Worm (Caenorhabditis elegans) whole organism, L1 larva: ENCODE results near the gene ops-1.

ENCODE experiments used
- C04F5.9 ChIP-seq: sonication (generic microtip); optimal IDR thresholded peaks from 2 replicates; lab custom pipeline; 2016; ENCODE audit warnings: missing genetic modification characterization, missing compliant biosample characterization
- C16A3.4 ChIP-seq: fragments of 150-350 bp; optimal IDR thresholded peaks from 2 replicates; lab custom pipeline; 2014; ENCODE audit warnings: missing biosample characterization, missing genetic modification characterization
- F16B12.6 ChIP-seq: fragments of 150-350 bp; optimal IDR thresholded peaks from 2 replicates; lab custom pipeline; 2014; ENCODE audit warnings: missing biosample characterization, missing genetic modification characterization
- Y116A8C.19 ChIP-seq: sonication (generic microtip); optimal IDR thresholded peaks from 2 replicates; lab custom pipeline; 2016; ENCODE audit warnings: missing compliant biosample characterization, missing genetic modification characterization, borderline replicate concordance
- blmp-1 ChIP-seq: fragments of 150-350 bp; optimal IDR thresholded peaks from 2 replicates; lab custom pipeline; 2014; ENCODE audit warnings: missing biosample characterization, missing genetic modification characterization
- ceh-82 ChIP-seq, 3 experiments: fragments of 150-350 bp in 1 of 3; sonication (generic microtip) in 2 of 3; optimal IDR thresholded peaks; 2 replicates each; lab custom pipeline; 2014 to 2017; ENCODE audit warnings: missing biosample characterization in 3 of 3, missing genetic modification characterization in 3 of 3
- ceh-88 ChIP-seq: fragments of 200-800 bp; sonication (Bioruptor generic); IDR thresholded peaks from 2 replicates; pipeline ENCODE4 v1.3.6; 2022; ENCODE audit warnings: missing genetic modification characterization, missing compliant biosample characterization
- dpl-1 ChIP-seq, 3 experiments: fragments of 150-350 bp in 2 of 3; sonication (generic microtip) in 1 of 3; optimal IDR thresholded peaks; 2 replicates each; lab custom pipeline; 2014 to 2017; ENCODE audit warnings: missing biosample characterization in 3 of 3, missing genetic modification characterization in 3 of 3, missing genetic modification reagents in 3 of 3
- dsc-1 ChIP-seq: sonication (generic microtip); optimal IDR thresholded peaks from 2 replicates; lab custom pipeline; 2016; ENCODE audit warnings: mild to moderate bottlenecking, missing genetic modification characterization, missing compliant biosample characterization
- efl-1 ChIP-seq, 4 experiments: fragments of 150-350 bp; optimal IDR thresholded peaks in 3 of 4; peaks in 1 of 4; 1 replicate in 1 of 4; 2 replicates in 3 of 4; lab custom pipeline; 2014; ENCODE audit warnings: missing biosample characterization in 2 of 4, missing genetic modification characterization in 2 of 4, missing genetic modification reagents in 2 of 4
- egl-13 ChIP-seq: sonication (generic microtip); optimal IDR thresholded peaks from 2 replicates; lab custom pipeline; 2016; ENCODE audit warnings: missing genotype, missing genetic modification reagents, missing genetic modification characterization, missing compliant biosample characterization
- fkh-10 ChIP-seq: sonication (generic microtip); optimal IDR thresholded peaks from 2 replicates; lab custom pipeline; 2017; ENCODE audit warnings: missing biosample characterization, missing genetic modification reagents, missing genetic modification characterization
- fkh-8 ChIP-seq: sonication (generic microtip); optimal IDR thresholded peaks from 2 replicates; lab custom pipeline; 2016; ENCODE audit warnings: mild to moderate bottlenecking, missing genetic modification characterization, missing compliant biosample characterization
- grh-1 ChIP-seq: fragments of 200-800 bp; sonication (Bioruptor generic); IDR thresholded peaks from 2 replicates; pipeline ENCODE4 v1.3.6; 2022; ENCODE audit warnings: missing genetic modification reagents, missing genetic modification characterization, missing compliant biosample characterization
- hlh-4 ChIP-seq: sonication (generic microtip); optimal IDR thresholded peaks from 2 replicates; lab custom pipeline; 2016; ENCODE audit warnings: mild to moderate bottlenecking, missing genetic modification characterization, missing compliant biosample characterization
- hpl-2 ChIP-seq: fragments of 150-350 bp; optimal IDR thresholded peaks from 2 replicates; lab custom pipeline; 2014; ENCODE audit warnings: missing biosample characterization, missing genetic modification reagents, missing genetic modification characterization
- irx-1 ChIP-seq: sonication (generic microtip); optimal IDR thresholded peaks from 2 replicates; lab custom pipeline; 2016; ENCODE audit warnings: missing genetic modification characterization, missing compliant biosample characterization
- lin-15B ChIP-seq: fragments of 150-350 bp; sonication (generic microtip); optimal IDR thresholded peaks from 3 replicates; lab custom pipeline; 2014; ENCODE audit warnings: missing biosample characterization, missing genetic modification characterization
- lsy-2 ChIP-seq, 2 experiments: fragments of 150-350 bp; optimal IDR thresholded peaks; 2 replicates each; lab custom pipeline; 2014; ENCODE audit warnings: missing biosample characterization in 2 of 2, missing genetic modification characterization in 2 of 2
- mab-9 ChIP-seq: fragments of 200-800 bp; sonication (Bioruptor generic); IDR thresholded peaks from 2 replicates; pipeline ENCODE4 v1.3.6; 2022; ENCODE audit warnings: missing genetic modification reagents, missing genetic modification characterization, missing compliant biosample characterization
- nhr-19 ChIP-seq: fragments of 200-800 bp; sonication (Bioruptor generic); conservative IDR thresholded peaks from 2 replicates; pipeline ENCODE4 v1.3.6; 2022; ENCODE audit warnings: missing genetic modification characterization, missing compliant biosample characterization
- nhr-237 ChIP-seq: fragments of 150-350 bp; optimal IDR thresholded peaks from 2 replicates; lab custom pipeline; 2014; ENCODE audit warnings: missing biosample characterization, missing genetic modification characterization
- nhr-47 ChIP-seq: sonication (generic microtip); optimal IDR thresholded peaks from 2 replicates; lab custom pipeline; 2016; ENCODE audit warnings: mild to moderate bottlenecking, missing genetic modification characterization, moderate library complexity, missing compliant biosample characterization
- nhr-71 ChIP-seq: sonication (generic microtip); optimal IDR thresholded peaks from 2 replicates; lab custom pipeline; 2016; ENCODE audit warnings: mild to moderate bottlenecking, missing genetic modification characterization, moderate library complexity, missing compliant biosample characterization
- nhr-84 ChIP-seq: sonication (generic microtip); optimal IDR thresholded peaks from 2 replicates; lab custom pipeline; 2017; ENCODE audit warnings: missing biosample characterization, missing genetic modification characterization
- nhr-85 ChIP-seq: sonication (generic microtip); peaks from one replicate; lab custom pipeline; 2016; ENCODE audit warnings: missing genetic modification characterization, inconsistent platforms, missing compliant biosample characterization
- pax-3 ChIP-seq: fragments of 200-800 bp; sonication (Bioruptor generic); optimal IDR thresholded peaks from 2 replicates; lab custom pipeline; 2018; ENCODE audit warnings: mild to moderate bottlenecking, missing genetic modification characterization, moderate library complexity, missing compliant biosample characterization
- pqm-1 ChIP-seq: sonication (generic microtip); optimal IDR thresholded peaks from 3 replicates; lab custom pipeline; 2017; ENCODE audit warnings: missing biosample characterization, missing genetic modification characterization
- snu-23 ChIP-seq: sonication (generic microtip); optimal IDR thresholded peaks from 2 replicates; lab custom pipeline; 2016; ENCODE audit warnings: missing genetic modification characterization, missing compliant biosample characterization
- sup-37 ChIP-seq: fragments of 200-800 bp; sonication (Bioruptor generic); optimal IDR thresholded peaks from 2 replicates; lab custom pipeline; 2018; ENCODE audit warnings: mild to moderate bottlenecking, missing genetic modification characterization, missing compliant biosample characterization
- swsn-7 ChIP-seq: sonication (generic microtip); optimal IDR thresholded peaks from 2 replicates; lab custom pipeline; 2016; ENCODE audit warnings: missing genetic modification characterization, missing compliant biosample characterization
- tbx-2 ChIP-seq: sonication (generic microtip); optimal IDR thresholded peaks from 2 replicates; lab custom pipeline; 2016; ENCODE audit warnings: missing genetic modification characterization, missing compliant biosample characterization
- unc-130 ChIP-seq: fragments of 150-350 bp; optimal IDR thresholded peaks from 2 replicates; lab custom pipeline; 2017; ENCODE audit warnings: missing biosample characterization, missing genetic modification characterization, inconsistent platforms
- unc-86 ChIP-seq: sonication (generic microtip); optimal IDR thresholded peaks from 2 replicates; lab custom pipeline; 2016; ENCODE audit warnings: missing genetic modification characterization, missing compliant biosample characterization
- zag-1 ChIP-seq: fragments of 150-350 bp; optimal IDR thresholded peaks from 2 replicates; lab custom pipeline; 2014; ENCODE audit warnings: missing biosample characterization, missing genetic modification characterization
- ztf-11 ChIP-seq, 2 experiments: sonication (generic microtip); optimal IDR thresholded peaks; 2 replicates each; lab custom pipeline; 2016 to 2017; ENCODE audit warnings: missing genetic modification characterization in 2 of 2, missing biosample characterization in 1 of 2, missing compliant biosample characterization in 1 of 2

ops-1 gene

DNA sequence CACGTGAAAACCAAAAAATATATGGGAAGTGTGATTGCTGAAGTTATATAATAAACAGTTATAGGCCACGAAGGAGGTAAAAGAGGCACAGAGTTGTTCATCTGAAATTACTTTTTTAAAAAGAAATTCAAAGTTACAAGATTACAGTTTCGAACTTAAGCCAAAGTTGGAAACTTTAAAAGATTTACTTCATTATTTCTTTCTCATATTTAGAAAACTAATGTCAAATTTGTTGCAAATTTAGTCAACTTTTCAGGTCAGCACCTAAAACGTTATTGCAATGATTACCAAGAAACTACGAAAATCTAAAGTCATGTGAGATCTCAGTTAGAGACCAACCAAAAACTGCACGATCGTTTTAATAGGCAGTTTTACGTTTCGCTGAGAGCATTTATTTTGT, 19.5 kb upstream of the ops-1 start, which contains the start of gene srv-25:
srv-25 (minus strand) TSS at position 101 of the 400 bp plus-strand sequence.
- TF ChIP-seq pqm-1: no peak
- no peak for TF ChIP-seq fkh-10
- TF ChIP-seq Y116A8C.19: no peak
- TF ChIP-seq egl-13: no peak
- no peak for TF ChIP-seq ceh-82 (tag; optimal IDR thresholded peaks at IDR 0.05; lab: Kevin White, UChicago)
- TF ChIP-seq sup-37: no peak
- TF ChIP-seq mab-9 (GFP tag; lab: Robert Waterston, UW): no peak
- TF ChIP-seq nhr-85 (tag; lab: Kevin White, UChicago): no peak
- TF ChIP-seq blmp-1 (tag; lab: Kevin White, UChicago): no peak

DNA sequence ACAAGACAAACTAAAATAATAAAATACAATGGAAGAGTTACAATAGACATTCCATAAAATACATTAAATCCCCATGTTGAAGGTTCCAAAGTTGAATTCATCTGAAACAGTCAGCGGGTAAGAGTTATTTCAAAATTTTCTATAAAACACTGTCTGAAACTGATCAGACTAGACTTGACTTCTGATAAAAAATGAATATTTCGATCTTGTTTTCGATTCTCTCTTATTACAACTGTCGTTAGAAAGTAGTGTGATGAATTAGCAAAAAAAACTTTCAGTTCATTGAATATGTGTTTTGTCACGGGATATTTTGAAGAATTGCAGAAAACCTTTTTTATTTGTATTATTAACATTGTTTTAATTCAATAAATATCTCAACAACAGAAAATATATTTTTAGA, 17.6 kb upstream of the ops-1 start, which contains the start of gene srv-26:
srv-26 (minus strand) TSS at position 101 of the 400 bp plus-strand sequence.
- TF ChIP-seq lsy-2 (tag; optimal IDR thresholded peaks at IDR 0.05; lab: Kevin White, UChicago): no peak
- TF ChIP-seq efl-1 (optimal IDR thresholded peaks at IDR 0.05; lab: Kevin White, UChicago): no peak
- TF ChIP-seq efl-1 (GFP tag; optimal IDR thresholded peaks at IDR 0.05 in 1 of 2; lab: Kevin White, UChicago): peak in 1 of 2 experiments; percentile 48

DNA sequence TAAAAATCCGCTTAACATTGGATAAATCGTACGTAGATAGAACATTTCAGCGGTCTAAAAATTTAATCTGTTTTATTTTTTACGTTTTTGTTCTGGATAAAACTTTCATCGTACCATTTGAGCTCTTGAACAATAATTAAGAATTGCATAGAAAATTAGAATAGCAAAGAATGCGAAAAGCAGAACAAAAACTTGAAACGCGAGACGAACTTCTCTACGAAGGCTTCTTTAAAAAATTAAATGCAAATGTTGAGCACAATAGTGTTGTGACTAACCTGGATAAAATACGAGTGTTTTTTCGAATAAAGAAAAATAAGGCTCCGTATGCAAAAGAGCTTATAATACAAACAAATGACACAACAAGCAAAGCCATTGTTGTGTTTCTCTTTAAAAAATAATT, 15.3 kb upstream of the ops-1 start:
- no peak for TF ChIP-seq irx-1 (tag; lab: Kevin White, UChicago)
- TF ChIP-seq sup-37: no peak
- no peak for TF ChIP-seq ceh-88
- TF ChIP-seq tbx-2 (tag; lab: Kevin White, UChicago): no peak
- TF ChIP-seq nhr-84 (tag; lab: Kevin White, UChicago): no peak
- TF ChIP-seq lin-15B (tag; lab: Kevin White, UChicago): no peak
- no peak for TF ChIP-seq egl-13
- no peak for TF ChIP-seq nhr-237 (tag; lab: Kevin White, UChicago)
- no peak for TF ChIP-seq blmp-1 (tag; lab: Kevin White, UChicago)
- no peak for TF ChIP-seq unc-130
- TF ChIP-seq, all 84 proteins: peak for 0

DNA sequence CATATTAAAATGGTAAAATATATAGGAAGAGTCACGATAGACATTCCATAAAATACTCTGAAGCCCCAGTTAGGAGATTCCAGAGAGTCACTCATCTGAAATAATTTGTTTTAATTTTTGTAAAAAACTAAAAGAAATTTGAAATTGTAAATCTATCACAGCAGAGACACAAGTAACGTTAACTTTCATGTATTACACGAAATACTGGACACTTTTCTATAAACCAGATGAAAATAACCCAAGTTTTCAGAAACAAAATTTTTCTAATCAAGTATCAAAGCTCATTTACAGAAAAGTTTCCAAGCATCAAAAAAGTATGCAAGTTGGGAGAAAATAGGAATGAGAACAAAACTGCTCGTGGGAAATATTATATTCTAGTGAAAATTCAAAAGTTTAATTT, 14.1 kb upstream of the ops-1 start, which contains the start of gene srv-27:
srv-27 (minus strand) TSS at position 101 of the 400 bp plus-strand sequence.
- TF ChIP-seq hpl-2: no peak
- peak; percentile 16 for TF ChIP-seq fkh-8 (tag; lab: Kevin White, UChicago)
- TF ChIP-seq, all 84 proteins: peak for 1

DNA sequence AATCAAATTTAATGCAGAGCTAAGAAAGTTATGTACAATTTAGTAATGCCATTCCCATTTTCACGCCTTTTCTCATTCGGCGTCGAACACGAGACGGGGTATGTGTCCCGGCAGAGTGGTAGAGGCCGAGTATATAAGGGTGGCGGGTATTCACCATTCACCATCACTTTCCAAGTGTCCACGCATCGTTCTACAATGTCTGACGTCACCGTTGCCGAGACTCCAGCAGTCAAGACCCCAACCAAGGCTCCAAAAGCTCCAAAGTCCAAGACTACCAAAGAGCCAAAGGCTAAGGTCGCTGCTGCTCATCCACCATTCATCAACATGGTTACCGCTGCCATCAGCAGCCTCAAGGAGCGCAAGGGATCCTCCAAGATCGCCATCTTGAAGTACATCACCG, 9.9 kb upstream of the ops-1 start, which contains the start of gene hil-2:
hil-2 (plus strand) TSS at position 160 of the 400 bp plus-strand sequence.
- TF ChIP-seq ceh-82 (tag; optimal IDR thresholded peaks at IDR 0.05; lab: Kevin White, UChicago): peak in 1 of 3 experiments; percentile 44
- TF ChIP-seq zag-1 (tag; lab: Kevin White, UChicago): no peak
- peak; percentile 23 for TF ChIP-seq nhr-47 (tag; lab: Kevin White, UChicago)
- peak; percentile 4 for TF ChIP-seq C16A3.4
- no peak for TF ChIP-seq pax-3 (tag; lab: Kevin White, UChicago)
- TF ChIP-seq C04F5.9 (tag; lab: Kevin White, UChicago): no peak
- no peak for TF ChIP-seq F16B12.6 (tag; lab: Kevin White, UChicago)
- no peak for TF ChIP-seq sup-37
- 0 out of 2 replicates have a peak, but pooled peaks have one; percentile 31 for TF ChIP-seq grh-1 (GFP tag; lab: Robert Waterston, UW)
- peak in 1 of 2 experiments; percentile 4 for TF ChIP-seq ztf-11 (tag; optimal IDR thresholded peaks at IDR 0.05; lab: Kevin White, UChicago)
- peak in 1 of 3 experiments; percentile 13 for TF ChIP-seq dpl-1 (GFP tag; optimal IDR thresholded peaks at IDR 0.05; lab: Kevin White, UChicago)
- peak; percentile 17 for TF ChIP-seq nhr-71
- peak; percentile 40 for TF ChIP-seq swsn-7 (tag; lab: Kevin White, UChicago)
- peak in 1 of 2 experiments; percentile 23 for TF ChIP-seq efl-1 (optimal IDR thresholded peaks at IDR 0.05; lab: Kevin White, UChicago)
- TF ChIP-seq efl-1 (GFP tag; optimal IDR thresholded peaks at IDR 0.05 in 1 of 2; lab: Kevin White, UChicago): no peak
- peak; percentile 23 for TF ChIP-seq unc-86
- TF ChIP-seq fkh-8 (tag; lab: Kevin White, UChicago): no peak

DNA sequence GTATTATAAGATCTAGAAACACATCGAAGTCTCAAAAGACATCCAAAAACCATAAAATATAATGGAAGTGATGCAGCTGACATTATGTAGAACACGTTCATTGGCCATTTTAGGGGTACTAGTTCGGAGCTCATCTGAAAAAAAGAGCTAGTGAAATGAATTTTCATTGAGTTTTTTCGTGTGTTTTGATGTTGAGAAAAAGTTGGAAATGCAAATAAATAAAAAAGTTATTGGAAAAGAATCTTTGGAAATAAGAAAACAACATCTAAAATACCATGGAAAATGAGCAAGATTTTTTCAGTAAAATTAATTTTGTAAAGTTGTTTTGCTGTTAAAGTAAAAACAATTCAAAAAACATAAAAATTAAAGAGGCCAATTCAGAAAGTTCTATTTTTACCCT, 6.6 kb upstream of the ops-1 start, which contains the start of gene srv-24:
srv-24 (minus strand) TSS at position 101 of the 400 bp plus-strand sequence.
- TF ChIP-seq snu-23 (no peak), hlh-4 (tag; lab: Kevin White, UChicago) (no peak), dpl-1 (GFP tag; optimal IDR thresholded peaks at IDR 0.05; lab: Kevin White, UChicago) (no peak), nhr-19 (GFP tag; lab: Robert Waterston, UW) (no peak), grh-1 (GFP tag; lab: Robert Waterston, UW) (no peak), nhr-237 (tag; lab: Kevin White, UChicago) (no peak), fkh-10 (no peak), dsc-1 (tag; lab: Kevin White, UChicago) (no peak)
